Fruit fly (Drosophila melanogaster) S2 (cell line): ENCODE measurements around the gene CrebA.

Experiments used
- CG8478 ChIP-seq: fragments of >200 bp; optimal IDR thresholded peaks from 2 replicates; lab custom pipeline; 2018
- CTCF ChIP-seq, 2 experiments: fragments of >200 bp; optimal IDR thresholded peaks; 2 replicates each; lab custom pipeline; 2018

DNA sequence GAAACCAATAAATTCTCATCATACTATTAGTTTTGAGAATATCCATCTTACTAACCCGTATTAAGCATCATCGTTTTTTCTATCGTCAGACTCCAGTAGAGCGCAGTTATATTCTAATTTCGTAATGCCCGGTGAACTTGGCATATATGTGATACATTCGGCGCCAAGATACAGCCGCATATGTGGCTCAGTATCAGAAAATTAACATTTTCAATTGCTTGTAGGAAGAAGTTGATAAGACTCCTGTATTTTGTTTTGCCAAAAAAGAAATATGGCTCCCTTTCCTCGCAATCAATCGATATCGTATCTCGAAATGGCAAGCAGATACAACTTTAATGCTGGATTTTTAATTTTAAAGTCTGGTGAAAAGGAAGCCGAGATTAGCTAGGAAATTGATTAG, 10.0 kb upstream of the CrebA start, which contains the start of gene CG33986:
- no peak for TF ChIP-seq CG8478 (lab: Kevin White, UChicago)
- TF ChIP-seq CTCF (optimal IDR thresholded peaks at IDR 0.05; lab: Kevin White, UChicago) = no peak
